Fruit fly (Drosophila melanogaster): ENCODE results near the gene heca.

DNA sequence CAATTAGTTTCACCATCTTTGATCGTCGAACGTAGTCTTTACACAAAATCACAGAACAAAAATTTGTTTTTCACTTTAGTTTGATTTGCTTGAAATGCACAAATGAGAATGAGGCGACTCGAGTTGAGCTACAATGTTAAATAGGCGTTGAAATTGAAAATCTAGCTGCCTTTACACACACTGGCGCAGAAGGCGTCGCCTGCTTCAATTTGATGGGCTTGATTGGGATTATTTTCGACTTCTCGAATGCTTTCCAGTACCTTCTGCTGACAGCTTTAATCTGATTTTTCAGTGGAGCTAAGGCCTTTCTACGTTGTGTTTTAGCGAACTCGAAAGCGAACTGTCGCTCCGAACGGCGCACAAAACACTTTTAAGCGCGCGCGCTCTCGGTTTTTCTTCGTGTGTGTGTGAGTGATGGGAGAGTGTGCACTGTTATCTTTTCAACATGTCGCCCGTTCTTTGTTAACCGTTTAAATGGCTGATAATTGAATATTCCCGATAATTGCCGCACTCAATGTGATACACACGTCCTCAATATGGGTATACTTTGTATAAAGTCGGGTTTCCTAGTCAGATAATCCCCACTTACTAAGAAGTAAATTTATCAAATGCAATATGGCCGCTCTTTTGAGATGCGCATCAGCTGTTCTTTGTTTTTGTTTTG, 109.9 kb downstream of the heca start, which contains the start of the genes Fer2LCH and Fer1HCH:
- no peak for TF ChIP-seq Crg-1 (GFP tag; optimal IDR thresholded peaks at IDR 0.05)
- no peak for TF ChIP-seq CG7101 (tag; optimal IDR thresholded peaks at IDR 0.05)
- no peak for TF ChIP-seq CG7045 (GFP tag; optimal IDR thresholded peaks at IDR 0.05)
